Fruit fly (Drosophila melanogaster) whole organism, embryonic: ENCODE results near the gene EMC5.
A peak's percentile ranks its signal among the peaks of the same experiment; 100 is the strongest.

Source experiments
- Asciz ChIP-seq: fragments of 200-800 bp; sonication (Bioruptor generic); optimal IDR thresholded peaks from 2 replicates; lab custom pipeline; 2017; ENCODE audit warnings: missing biosample characterization, mild to moderate bottlenecking, missing genetic modification characterization, missing genetic modification reagents
- B-H2 ChIP-seq: fragments of 200-800 bp; sonication (Bioruptor generic); optimal IDR thresholded peaks from 2 replicates; lab custom pipeline; 2018; ENCODE audit warnings: missing biosample characterization, mild to moderate bottlenecking, missing genetic modification characterization
- Blimp-1 ChIP-seq: fragments of 200-800 bp; sonication (Bioruptor generic); optimal IDR thresholded peaks from 3 replicates; lab custom pipeline; 2018; ENCODE audit warnings: missing biosample characterization, missing genetic modification characterization, mild to moderate bottlenecking, moderate library complexity, missing genetic modification reagents
- BtbVII ChIP-seq: fragments of 200-800 bp; sonication (Bioruptor generic); optimal IDR thresholded peaks from 3 replicates; lab custom pipeline; 2017; ENCODE audit warnings: missing biosample characterization, mild to moderate bottlenecking, missing genetic modification characterization
- CG11696 ChIP-seq: fragments of 200-800 bp; sonication (Bioruptor generic); IDR thresholded peaks from 2 replicates; pipeline ENCODE4 v1.3.6; 2022; ENCODE audit warnings: missing biosample characterization, missing genetic modification characterization
- CG12236 ChIP-seq: fragments of 200-800 bp; sonication (Bioruptor generic); optimal IDR thresholded peaks from 2 replicates; lab custom pipeline; 2016; ENCODE audit warnings: missing biosample characterization, missing genetic modification characterization
- CG14050 ChIP-seq: fragments of 200-800 bp; sonication (Bioruptor generic); IDR thresholded peaks from 3 replicates; pipeline ENCODE4 v1.3.6; 2022; ENCODE audit warnings: missing biosample characterization, missing genetic modification characterization
- CG14667 ChIP-seq: fragments of 200-800 bp; sonication (Bioruptor generic); IDR thresholded peaks from 2 replicates; pipeline ENCODE4 v1.3.6; 2022; ENCODE audit warnings: missing biosample characterization, missing genetic modification characterization
- CG15011 ChIP-seq: fragments of 200-800 bp; sonication (Bioruptor generic); optimal IDR thresholded peaks from 3 replicates; lab custom pipeline; 2018; ENCODE audit warnings: missing biosample characterization, mild to moderate bottlenecking, missing genetic modification characterization
- CG1603 ChIP-seq: fragments of 200-800 bp; sonication (Bioruptor generic); optimal IDR thresholded peaks from 2 replicates; lab custom pipeline; 2019; ENCODE audit warnings: missing biosample characterization, mild to moderate bottlenecking, missing genetic modification characterization, moderate library complexity
- CG17912 ChIP-seq: fragments of 200-800 bp; sonication (Bioruptor generic); optimal IDR thresholded peaks from 2 replicates; lab custom pipeline; 2018; ENCODE audit warnings: missing biosample characterization, mild to moderate bottlenecking, missing genetic modification characterization
- CG2712 ChIP-seq: fragments of 200-800 bp; optimal IDR thresholded peaks from 3 replicates; lab custom pipeline; 2019; ENCODE audit warnings: missing biosample characterization, mild to moderate bottlenecking, missing genetic modification characterization, moderate library complexity
- CG30403 ChIP-seq: fragments of 200-800 bp; sonication (Bioruptor generic); optimal IDR thresholded peaks from 3 replicates; lab custom pipeline; 2016; ENCODE audit warnings: missing biosample characterization, missing genetic modification characterization
- CG32767 ChIP-seq: fragments of 200-800 bp; sonication (Bioruptor generic); IDR thresholded peaks from 2 replicates; pipeline ENCODE4 v1.3.6; 2022; ENCODE audit warnings: missing biosample characterization, missing genetic modification characterization
- CG33557 ChIP-seq: fragments of 200-800 bp; sonication (Bioruptor generic); optimal IDR thresholded peaks from 2 replicates; lab custom pipeline; 2019; ENCODE audit warnings: missing biosample characterization, mild to moderate bottlenecking, missing genetic modification characterization, moderate library complexity
- CG4282 ChIP-seq: fragments of 200-800 bp; sonication (Bioruptor generic); optimal IDR thresholded peaks from 2 replicates; lab custom pipeline; 2016; ENCODE audit warnings: missing biosample characterization, missing genetic modification characterization
- CG4854 ChIP-seq: fragments of 200-800 bp; sonication (Bioruptor generic); optimal IDR thresholded peaks from 2 replicates; lab custom pipeline; 2016; ENCODE audit warnings: missing biosample characterization, missing genetic modification characterization, inconsistent platforms
- CG7963 ChIP-seq: fragments of 200-800 bp; sonication (Bioruptor generic); IDR thresholded peaks from 3 replicates; pipeline ENCODE4 v1.3.6; 2022; ENCODE audit warnings: missing biosample characterization, missing genetic modification characterization; ENCODE audit not compliant: partially characterized antibody
- CG7987 ChIP-seq: fragments of 200-800 bp; sonication (Bioruptor generic); optimal IDR thresholded peaks from 2 replicates; lab custom pipeline; 2018; ENCODE audit warnings: missing biosample characterization, mild to moderate bottlenecking, missing genetic modification characterization, moderate library complexity
- CG9817 ChIP-seq: fragments of 200-800 bp; sonication (Bioruptor generic); optimal IDR thresholded peaks from 2 replicates; lab custom pipeline; 2018; ENCODE audit warnings: missing biosample characterization, mild to moderate bottlenecking, missing genetic modification characterization, moderate library complexity
- CG9932 ChIP-seq: fragments of 200-800 bp; sonication (Bioruptor generic); IDR thresholded peaks from 2 replicates; pipeline ENCODE4 v1.3.6; 2022; ENCODE audit warnings: missing biosample characterization, missing genetic modification characterization
- D ChIP-seq, 2 experiments: fragments of 200-800 bp in 1 of 2; fragments of >200 bp in 1 of 2; sonication (Bioruptor generic) in 1 of 2; optimal IDR thresholded peaks; 2 replicates in 1 of 2; 3 replicates in 1 of 2; lab custom pipeline; 2017; ENCODE audit warnings: mild to moderate bottlenecking in 1 of 2, missing biosample characterization in 1 of 2, missing genetic modification characterization in 1 of 2, missing genetic modification reagents in 1 of 2
- Doc3 ChIP-seq: fragments of 200-800 bp; sonication (Bioruptor generic); IDR thresholded peaks from 3 replicates; pipeline ENCODE4 v1.3.6; 2022; ENCODE audit warnings: missing biosample characterization, missing genetic modification characterization; ENCODE audit not compliant: partially characterized antibody
- Dref ChIP-seq: fragments of 200-800 bp; sonication (Bioruptor generic); IDR thresholded peaks from 2 replicates; pipeline ENCODE4 v1.3.6; 2022; ENCODE audit warnings: missing biosample characterization, missing genetic modification characterization
- E2f1 ChIP-seq: fragments of 200-800 bp; sonication (Bioruptor generic); IDR thresholded peaks from 2 replicates; pipeline ENCODE4 v1.3.6; 2022; ENCODE audit warnings: missing biosample characterization, missing genetic modification characterization
- Hr51 ChIP-seq, 2 experiments: fragments of 200-800 bp; sonication (Bioruptor generic); optimal IDR thresholded peaks; 2 replicates in 1 of 2; 3 replicates in 1 of 2; lab custom pipeline; 2016 to 2018; ENCODE audit warnings: missing biosample characterization in 2 of 2, missing genetic modification characterization in 2 of 2, mild to moderate bottlenecking in 1 of 2, moderate library complexity in 1 of 2
- Jarid2 ChIP-seq: fragments of 200-800 bp; sonication (Bioruptor generic); optimal IDR thresholded peaks from 3 replicates; lab custom pipeline; 2017; ENCODE audit warnings: mild to moderate bottlenecking, missing biosample characterization, missing genetic modification reagents, missing genetic modification characterization
- Kr ChIP-seq: fragments of 200-800 bp; sonication (Bioruptor generic); optimal IDR thresholded peaks from 2 replicates; lab custom pipeline; 2017; ENCODE audit warnings: missing biosample characterization, mild to moderate bottlenecking, missing genetic modification characterization
- Lhr ChIP-seq: fragments of 200-800 bp; sonication (Bioruptor generic); optimal IDR thresholded peaks from 3 replicates; lab custom pipeline; 2017; ENCODE audit warnings: mild to moderate bottlenecking, missing biosample characterization, missing genetic modification reagents, missing genetic modification characterization
- Nf-YB ChIP-seq: fragments of 200-800 bp; sonication (Bioruptor generic); optimal IDR thresholded peaks from 3 replicates; lab custom pipeline; 2019; ENCODE audit warnings: missing biosample characterization, mild to moderate bottlenecking, missing genetic modification characterization, moderate library complexity
- Ssrp ChIP-seq: fragments of 200-800 bp; sonication (Bioruptor generic); optimal IDR thresholded peaks from 2 replicates; lab custom pipeline; 2018; ENCODE audit warnings: missing biosample characterization, mild to moderate bottlenecking, missing genetic modification characterization, moderate library complexity
- Xrp1 ChIP-seq: fragments of 200-800 bp; sonication (Bioruptor generic); IDR thresholded peaks from 2 replicates; pipeline ENCODE4 v1.3.6; 2022; ENCODE audit warnings: missing biosample characterization, missing genetic modification characterization
- az2 ChIP-seq: fragments of 200-800 bp; sonication (Bioruptor generic); optimal IDR thresholded peaks from 3 replicates; lab custom pipeline; 2016; ENCODE audit warnings: missing biosample characterization, missing genetic modification characterization
- br ChIP-seq: fragments of >200 bp; optimal IDR thresholded peaks from 2 replicates; lab custom pipeline; 2017
- crc ChIP-seq: fragments of 200-800 bp; sonication (Bioruptor generic); optimal IDR thresholded peaks from 2 replicates; lab custom pipeline; 2016; ENCODE audit warnings: missing biosample characterization, missing genetic modification characterization
- crol ChIP-seq: fragments of 200-800 bp; sonication (Bioruptor generic); IDR thresholded peaks from 2 replicates; pipeline ENCODE4 v1.3.6; 2022; ENCODE audit warnings: missing biosample characterization, missing genetic modification characterization
- dmrt11E ChIP-seq: fragments of 200-800 bp; sonication (Bioruptor generic); optimal IDR thresholded peaks from 3 replicates; lab custom pipeline; 2018; ENCODE audit warnings: missing biosample characterization, mild to moderate bottlenecking, missing genetic modification characterization, moderate library complexity
- exex ChIP-seq: fragments of 200-800 bp; sonication (Bioruptor generic); optimal IDR thresholded peaks from 4 replicates; lab custom pipeline; 2018; ENCODE audit warnings: missing biosample characterization, mild to moderate bottlenecking, missing genetic modification characterization, moderate library complexity
- gcm ChIP-seq: fragments of 200-800 bp; sonication (Bioruptor generic); optimal IDR thresholded peaks from 2 replicates; lab custom pipeline; 2019; ENCODE audit warnings: missing biosample characterization, mild to moderate bottlenecking, missing genetic modification characterization, moderate library complexity
- gem ChIP-seq: fragments of 200-800 bp; sonication (Bioruptor generic); optimal IDR thresholded peaks from 2 replicates; lab custom pipeline; 2019; ENCODE audit warnings: missing biosample characterization, mild to moderate bottlenecking, missing genetic modification characterization, moderate library complexity
- gsb-n ChIP-seq: fragments of 200-800 bp; sonication (Bioruptor generic); optimal IDR thresholded peaks from 3 replicates; lab custom pipeline; 2018; ENCODE audit warnings: missing biosample characterization, mild to moderate bottlenecking, missing genetic modification characterization
- ind ChIP-seq: fragments of 200-800 bp; sonication (Bioruptor generic); optimal IDR thresholded peaks from 3 replicates; lab custom pipeline; 2016; ENCODE audit warnings: missing biosample characterization, missing genetic modification characterization
- lmd ChIP-seq: fragments of 200-800 bp; sonication (Bioruptor generic); IDR thresholded peaks from 2 replicates; pipeline ENCODE4 v1.3.6; 2022; ENCODE audit warnings: missing biosample characterization, missing genetic modification characterization
- sima ChIP-seq: fragments of 200-800 bp; sonication (Bioruptor generic); optimal IDR thresholded peaks from 2 replicates; lab custom pipeline; 2016; ENCODE audit warnings: missing biosample characterization, missing genetic modification characterization
- so ChIP-seq: fragments of 200-800 bp; sonication (Bioruptor generic); IDR thresholded peaks from 3 replicates; pipeline ENCODE4 v1.3.6; 2022; ENCODE audit warnings: missing biosample characterization, missing genetic modification characterization
- sqz ChIP-seq: fragments of 200-800 bp; sonication (Bioruptor generic); optimal IDR thresholded peaks from 3 replicates; lab custom pipeline; 2018; ENCODE audit warnings: missing biosample characterization, mild to moderate bottlenecking, missing genetic modification characterization
- stwl ChIP-seq: fragments of 200-800 bp; sonication (Bioruptor generic); optimal IDR thresholded peaks from 3 replicates; lab custom pipeline; 2018; ENCODE audit warnings: missing biosample characterization, mild to moderate bottlenecking, missing genetic modification characterization, moderate library complexity
- trem ChIP-seq: fragments of 200-800 bp; optimal IDR thresholded peaks from 3 replicates; lab custom pipeline; 2019; ENCODE audit warnings: missing biosample characterization, mild to moderate bottlenecking, missing genetic modification characterization, moderate library complexity
- zen ChIP-seq: fragments of 200-800 bp; sonication (Bioruptor generic); optimal IDR thresholded peaks from 3 replicates; lab custom pipeline; 2018; ENCODE audit warnings: missing biosample characterization, mild to moderate bottlenecking, missing genetic modification characterization, moderate library complexity

The EMC5 gene

dm6 chr2L:18981947-18982579 lies 5.4 kb upstream of the EMC5 start (continued):
- peak; percentile 91 for TF ChIP-seq CG11696 (GFP tag; lab: Robert Waterston, UW)
- TF ChIP-seq CG12236 (GFP tag; lab: Kevin White, UChicago) = no peak
- peak; percentile 5 for TF ChIP-seq Nf-YB (GFP tag; lab: Kevin White, UChicago)
- TF ChIP-seq az2 (GFP tag; lab: Kevin White, UChicago) = peak; percentile 27
- TF ChIP-seq CG17912 = no peak
- peak in 1 of 2 experiments; percentile 58 for TF ChIP-seq Hr51 (GFP tag; optimal IDR thresholded peaks at IDR 0.05; lab: Kevin White, UChicago)
- no peak for TF ChIP-seq D (optimal IDR thresholded peaks at IDR 0.05; lab: Kevin White, UChicago)
- TF ChIP-seq D (GFP tag; optimal IDR thresholded peaks at IDR 0.05; lab: Kevin White, UChicago) = peak; percentile 61
- no peak for TF ChIP-seq Jarid2 (GFP tag; lab: Kevin White, UChicago)
- TF ChIP-seq dmrt11E (tag; lab: Kevin White, UChicago) = peak; percentile 57
- TF ChIP-seq gcm (GFP tag; lab: Kevin White, UChicago) = peak; percentile 43
- peak; percentile 0 for TF ChIP-seq CG33557 (GFP tag; lab: Kevin White, UChicago)
- TF ChIP-seq CG30403 = peak; percentile 21
- TF ChIP-seq CG15011 (GFP tag; lab: Kevin White, UChicago) = no peak
- no peak for TF ChIP-seq E2f1 (GFP tag; lab: Robert Waterston, UW)
- peak; percentile 1 for TF ChIP-seq ind (GFP tag; lab: Kevin White, UChicago)
- TF ChIP-seq B-H2 = no peak
- TF ChIP-seq trem (tag; lab: Kevin White, UChicago) = peak; percentile 32
- TF ChIP-seq CG32767 (GFP tag; lab: Robert Waterston, UW) = 0 out of 2 replicates have a peak, but pooled peaks have one; percentile 9
- TF ChIP-seq lmd (GFP tag; lab: Robert Waterston, UW) = peak; percentile 48
- TF ChIP-seq Lhr (GFP tag; lab: Kevin White, UChicago) = no peak
- no peak for TF ChIP-seq sima (GFP tag; lab: Kevin White, UChicago)
- no peak for TF ChIP-seq so (GFP tag; lab: Robert Waterston, UW)
- no peak for TF ChIP-seq CG14050 (GFP tag; lab: Robert Waterston, UW)
- no peak for TF ChIP-seq br (lab: Kevin White, UChicago)
- peak; percentile 24 for TF ChIP-seq Asciz
- TF ChIP-seq CG4854 (GFP tag; lab: Kevin White, UChicago) = no peak
- no peak for TF ChIP-seq stwl (tag; lab: Kevin White, UChicago)
- TF ChIP-seq CG7963 = no peak
- TF ChIP-seq CG14667 (GFP tag; lab: Robert Waterston, UW) = no peak
- TF ChIP-seq CG4282 (GFP tag; lab: Kevin White, UChicago) = no peak
- TF ChIP-seq exex = no peak
- TF ChIP-seq Doc3 = no peak
- TF ChIP-seq gsb-n (tag; lab: Kevin White, UChicago) = peak; percentile 59
- TF ChIP-seq BtbVII (GFP tag; lab: Kevin White, UChicago) = no peak
- 0 out of 2 replicates have a peak, but pooled peaks have one; percentile 9 for TF ChIP-seq crol
- TF ChIP-seq crc (GFP tag; lab: Kevin White, UChicago) = no peak
- peak; percentile 54 for TF ChIP-seq Blimp-1 (GFP tag; lab: Kevin White, UChicago)
- no peak for TF ChIP-seq CG7987
- peak; percentile 65 for TF ChIP-seq CG2712 (tag; lab: Kevin White, UChicago)
- no peak for TF ChIP-seq CG1603 (tag; lab: Kevin White, UChicago)
- peak; percentile 69 for TF ChIP-seq gem (tag; lab: Kevin White, UChicago)
- no peak for TF ChIP-seq Dref
- no peak for TF ChIP-seq Kr (GFP tag; lab: Kevin White, UChicago)
- no peak for TF ChIP-seq sqz (GFP tag; lab: Kevin White, UChicago)
- TF ChIP-seq CG9932 (GFP tag; lab: Robert Waterston, UW) = no peak
- peak; percentile 55 for TF ChIP-seq Xrp1 (GFP tag; lab: Robert Waterston, UW)
- TF ChIP-seq Ssrp (tag; lab: Kevin White, UChicago) = peak; percentile 31
- TF ChIP-seq zen (tag; lab: Kevin White, UChicago) = peak; percentile 14
- TF ChIP-seq CG9817 = no peak
